Worm (Caenorhabditis elegans): ENCODE results near the gene F32D8.11.

F32D8.11 gene

ce11 chrV:10894601-10895000 is 5.7 kb upstream of the F32D8.11 start, which contains the start of the genes F32D8.14 and F32D8.5 (continued):
- 0 out of 2 replicates have a peak, but pooled peaks have one; percentile 28 for TF ChIP-seq arid-1 (GFP tag; conservative IDR thresholded peaks at IDR 0.05)
- TF ChIP-seq mep-1 (tag; optimal IDR thresholded peaks at IDR 0.05): peak; percentile 76
- peak; percentile 98 for TF ChIP-seq mes-2 (tag; optimal IDR thresholded peaks at IDR 0.05; ENCODE audit: poor library complexity, severe bottlenecking)
- peak; percentile 32 for TF ChIP-seq spr-1 (tag; optimal IDR thresholded peaks at IDR 0.05)
- TF ChIP-seq zip-11 (GFP tag; IDR thresholded peaks at IDR 0.05): no peak
- TF ChIP-seq lin-15B (tag; optimal IDR thresholded peaks at IDR 0.05): no peak
- peak; percentile 94 for TF ChIP-seq lin-38 (GFP tag; IDR thresholded peaks at IDR 0.05)
- no peak for TF ChIP-seq ceh-44 (GFP tag; IDR thresholded peaks at IDR 0.05)
- peak; percentile 54 for TF ChIP-seq rbr-2 (tag; optimal IDR thresholded peaks at IDR 0.05)
- TF ChIP-seq F10B5.3 (tag; optimal IDR thresholded peaks at IDR 0.05): no peak
- TF ChIP-seq nhr-76 (tag; optimal IDR thresholded peaks at IDR 0.05): no peak
- peak; percentile 74 for TF ChIP-seq duxl-1 (tag; optimal IDR thresholded peaks at IDR 0.05; ENCODE audit: poor library complexity)
- TF ChIP-seq fos-1 (tag; optimal IDR thresholded peaks at IDR 0.05): no peak
- no peak for TF ChIP-seq mxl-2 (GFP tag; conservative IDR thresholded peaks at IDR 0.05)
- no peak for TF ChIP-seq madf-5 (GFP tag; IDR thresholded peaks at IDR 0.05)
- no peak for TF ChIP-seq Y105C5A.15 (GFP tag; IDR thresholded peaks at IDR 0.05)
- TF ChIP-seq jun-1 (tag; optimal IDR thresholded peaks at IDR 0.05): no peak
- TF ChIP-seq nhr-42 (GFP tag; IDR thresholded peaks at IDR 0.05): no peak
- TF ChIP-seq mdl-1 (tag; optimal IDR thresholded peaks at IDR 0.05): no peak
- TF ChIP-seq egl-27 (tag; optimal IDR thresholded peaks at IDR 0.05): no peak
- no peak for TF ChIP-seq pha-4 (GFP tag; IDR thresholded peaks at IDR 0.05)
- TF ChIP-seq pha-4 (tag; optimal IDR thresholded peaks at IDR 0.05): peak; percentile 4
- TF ChIP-seq vab-7 (GFP tag; IDR thresholded peaks at IDR 0.05): peak; percentile 35; the same call in 1 of the 2 replicates
- peak; percentile 83 for TF ChIP-seq dpl-1 (GFP tag; optimal IDR thresholded peaks at IDR 0.05)
- peak; percentile 18 for TF ChIP-seq nhr-28 (tag; optimal IDR thresholded peaks at IDR 0.05)
- TF ChIP-seq dve-1 (tag; optimal IDR thresholded peaks at IDR 0.05; ENCODE audit: insufficient read depth): peak; percentile 85
- peak; percentile 30 for TF ChIP-seq nhr-11 (tag; optimal IDR thresholded peaks at IDR 0.05)
- no peak for TF ChIP-seq fkh-10 (GFP tag; optimal IDR thresholded peaks at IDR 0.05)
- TF ChIP-seq nhr-10 (tag; optimal IDR thresholded peaks at IDR 0.05): no peak
- peak; percentile 89 for TF ChIP-seq aha-1 (tag)
- TF ChIP-seq ceh-62 (tag; optimal IDR thresholded peaks at IDR 0.05): no peak
- TF ChIP-seq saeg-2 (GFP tag; IDR thresholded peaks at IDR 0.05): no peak
- TF ChIP-seq lsy-2 (tag; optimal IDR thresholded peaks at IDR 0.05): peak in 1 of 2 experiments; percentile 90
- TF ChIP-seq sdz-12 (GFP tag; optimal IDR thresholded peaks at IDR 0.05): no peak
- no peak for TF ChIP-seq php-3 (GFP tag; IDR thresholded peaks at IDR 0.05)
- TF ChIP-seq mxl-3 (GFP tag; optimal IDR thresholded peaks at IDR 0.05): peak; percentile 50
- peak in 1 of 2 experiments; percentile 71 for TF ChIP-seq ZK546.5 (tag; optimal IDR thresholded peaks at IDR 0.05)
- no peak for TF ChIP-seq aly-2 (tag; optimal IDR thresholded peaks at IDR 0.05)
- no peak for TF ChIP-seq daf-12 (tag; optimal IDR thresholded peaks at IDR 0.05)
- peak; percentile 64 for TF ChIP-seq T20F7.1 (GFP tag; optimal IDR thresholded peaks at IDR 0.05)
- TF ChIP-seq nhr-48 (tag; optimal IDR thresholded peaks at IDR 0.05): peak; percentile 67
- TF ChIP-seq ama-1 (optimal IDR thresholded peaks at IDR 0.05): no peak
- TF ChIP-seq ztf-7 (tag; optimal IDR thresholded peaks at IDR 0.05): peak; percentile 56
- TF ChIP-seq hlh-30 (tag; optimal IDR thresholded peaks at IDR 0.05; ENCODE audit: insufficient read depth): peak; percentile 49
- no peak for TF ChIP-seq F44E2.7 (GFP tag; IDR thresholded peaks at IDR 0.05)
- TF ChIP-seq lin-13 (GFP tag; optimal IDR thresholded peaks at IDR 0.05): peak; percentile 79
- TF ChIP-seq ZK337.2 (GFP tag; IDR thresholded peaks at IDR 0.05): peak; percentile 77
- TF ChIP-seq dmd-8 (GFP tag; IDR thresholded peaks at IDR 0.05): no peak
- TF ChIP-seq unc-130 (GFP tag; optimal IDR thresholded peaks at IDR 0.05): peak; percentile 83
- TF ChIP-seq daf-16 (GFP tag; optimal IDR thresholded peaks at IDR 0.05): no peak
- TF ChIP-seq daf-16 (tag; optimal IDR thresholded peaks at IDR 0.05): peak; percentile 27
- TF ChIP-seq cey-2 (tag; optimal IDR thresholded peaks at IDR 0.05; ENCODE audit: borderline replicate concordance, insufficient read depth): no peak
